Worm (Caenorhabditis elegans) whole organism, L2 larva: ENCODE results near the gene Y54G2A.10.

Source experiments
- R02D3.7 ChIP-seq: fragments of 150-350 bp; optimal IDR thresholded peaks from 2 replicates; lab custom pipeline; 2014; ENCODE audit warnings: missing biosample characterization, missing genetic modification characterization
- aly-2 ChIP-seq: fragments of 150-350 bp; optimal IDR thresholded peaks from 2 replicates; lab custom pipeline; 2014; ENCODE audit warnings: missing biosample characterization, missing genetic modification characterization
- ama-1 ChIP-seq: fragments of 150-350 bp; optimal IDR thresholded peaks from 2 replicates; lab custom pipeline; 2018; ENCODE audit warnings: inconsistent platforms
- dmd-4 ChIP-seq: sonication (generic microtip); optimal IDR thresholded peaks from 2 replicates; lab custom pipeline; 2017; ENCODE audit warnings: missing biosample characterization, missing genetic modification characterization
- elt-1 ChIP-seq: fragments of 150-350 bp; optimal IDR thresholded peaks from 2 replicates; lab custom pipeline; 2014; ENCODE audit warnings: missing biosample characterization, missing genetic modification characterization
- nhr-12 ChIP-seq: fragments of 150-350 bp; optimal IDR thresholded peaks from 2 replicates; lab custom pipeline; 2014; ENCODE audit warnings: missing biosample characterization, missing genetic modification characterization
- nhr-6 ChIP-seq: fragments of 150-350 bp; optimal IDR thresholded peaks from 2 replicates; lab custom pipeline; 2014; ENCODE audit warnings: missing biosample characterization, missing genetic modification characterization

- TF ChIP-seq elt-1 (tag; lab: Kevin White, UChicago) (no peak), R02D3.7 (tag; lab: Kevin White, UChicago) (no peak), nhr-12 (tag; lab: Kevin White, UChicago) (no peak), aly-2 (no peak), dmd-4 (tag; lab: Kevin White, UChicago) (no peak), nhr-6 (tag; lab: Kevin White, UChicago) (no peak), ama-1 (no peak)
Observed at ce11 chrIV:2765048-2765708, 34.3 kb upstream of the Y54G2A.10 start.
